Worm (Caenorhabditis elegans): Measurements from ENCODE around the gene F44E2.3.

DNA sequence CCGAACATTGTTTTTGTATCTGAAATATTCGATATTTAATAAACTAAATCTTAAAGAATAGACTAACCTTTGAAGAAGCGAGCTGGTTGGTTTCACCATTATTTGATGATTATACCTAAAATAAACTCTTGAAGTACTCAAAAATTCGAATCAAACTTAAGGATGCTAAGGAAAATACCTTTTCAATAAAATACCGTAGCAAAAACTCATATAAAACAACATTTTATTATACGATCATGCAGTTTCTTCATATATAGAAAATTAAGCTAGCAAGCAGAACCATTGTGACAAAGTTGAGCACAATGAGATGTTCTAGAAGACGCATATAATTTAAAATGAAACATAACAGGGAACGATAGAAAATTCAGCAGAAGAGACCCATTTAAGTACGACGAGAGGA is 19.3 kb upstream of the F44E2.3 start, which contains the start of gene F44E2.7:
- no peak for TF ChIP-seq nhr-28 (tag; optimal IDR thresholded peaks at IDR 0.05)
- TF ChIP-seq snpc-4 (tag; optimal IDR thresholded peaks at IDR 0.05), result no peak
- TF ChIP-seq elt-1 (tag; optimal IDR thresholded peaks at IDR 0.05; ENCODE audit: borderline replicate concordance, insufficient read depth), result no peak
- TF ChIP-seq ham-2 (GFP tag; optimal IDR thresholded peaks at IDR 0.05), result no peak
- TF ChIP-seq unc-62 (GFP tag; optimal IDR thresholded peaks at IDR 0.05), result no peak
- no peak for TF ChIP-seq ces-1 (GFP tag; optimal IDR thresholded peaks at IDR 0.05)
- no peak for TF ChIP-seq elt-3 (tag; optimal IDR thresholded peaks at IDR 0.05)
- TF ChIP-seq nhr-237 (tag; optimal IDR thresholded peaks at IDR 0.05), result no peak
- no peak for TF ChIP-seq ztf-11 (tag; optimal IDR thresholded peaks at IDR 0.05)
- TF ChIP-seq unc-120 (tag; optimal IDR thresholded peaks at IDR 0.05; ENCODE audit: poor library complexity, severe bottlenecking), result no peak

Measured in whole organism, mixed stage, embryonic.